Fruit fly (Drosophila melanogaster) whole organism, wandering third instar larva: ENCODE measurements around the gene Npc2d.

ENCODE experiments used
- Hr78 ChIP-seq: fragments of >200 bp; optimal IDR thresholded peaks from 2 replicates; lab custom pipeline; 2017; ENCODE audit warnings: missing biosample characterization, missing genetic modification characterization
- Jra ChIP-seq: sonication (Bioruptor generic); optimal IDR thresholded peaks from 2 replicates; lab custom pipeline; 2016; ENCODE audit warnings: missing biosample characterization, missing genetic modification characterization
- Myc ChIP-seq: fragments of >200 bp; optimal IDR thresholded peaks from 2 replicates; lab custom pipeline; 2017
- OdsH ChIP-seq: fragments of 200-800 bp; sonication (Bioruptor generic); optimal IDR thresholded peaks from 2 replicates; lab custom pipeline; 2016; ENCODE audit warnings: missing biosample characterization, mild to moderate bottlenecking, missing genetic modification characterization
- Rel ChIP-seq, 2 experiments: fragments of 200-800 bp; sonication (Bioruptor generic) in 1 of 2; optimal IDR thresholded peaks; 2 replicates in 1 of 2; 3 replicates in 1 of 2; lab custom pipeline; 2016 to 2019; ENCODE audit warnings: mild to moderate bottlenecking in 2 of 2, missing biosample characterization in 2 of 2, missing genetic modification characterization in 2 of 2, moderate library complexity in 1 of 2
- Vsx2 ChIP-seq: fragments of 200-300, 225-300 bp; sonication (Bioruptor generic); optimal IDR thresholded peaks from 2 replicates; lab custom pipeline; 2018; ENCODE audit warnings: missing biosample characterization, missing genetic modification characterization; ENCODE audit not compliant: partially characterized antibody
- br ChIP-seq: fragments of 200-800 bp; sonication (Bioruptor generic); optimal IDR thresholded peaks from 2 replicates; lab custom pipeline; 2016; ENCODE audit warnings: missing biosample characterization, missing genetic modification characterization
- foxo ChIP-seq, 2 experiments: fragments of 200-800 bp; sonication (Bioruptor generic); optimal IDR thresholded peaks; 2 replicates in 1 of 2; 3 replicates in 1 of 2; lab custom pipeline; 2016 to 2017; ENCODE audit warnings: missing biosample characterization in 2 of 2, missing genetic modification characterization in 2 of 2
- h ChIP-seq: fragments of 200-800 bp; sonication (Bioruptor generic); optimal IDR thresholded peaks from 3 replicates; lab custom pipeline; 2016; ENCODE audit warnings: missing biosample characterization, mild to moderate bottlenecking, missing genetic modification characterization
- lola ChIP-seq: fragments of >200 bp; optimal IDR thresholded peaks from 2 replicates; lab custom pipeline; 2017; ENCODE audit warnings: missing biosample characterization, missing genetic modification characterization
- pan ChIP-seq: fragments of >200 bp; optimal IDR thresholded peaks from 2 replicates; lab custom pipeline; 2017
- psq ChIP-seq: fragments of 200-800 bp; sonication (Bioruptor generic); optimal IDR thresholded peaks from 3 replicates; lab custom pipeline; 2017; ENCODE audit warnings: missing biosample characterization, mild to moderate bottlenecking, missing genetic modification characterization, moderate library complexity

dm6 chr3R:10091513-10091912 lies 35.6 kb upstream of the Npc2d start:
- TF ChIP-seq Myc (lab: Kevin White, UChicago) = no peak
- no peak for TF ChIP-seq pan
- TF ChIP-seq h (GFP tag; lab: Kevin White, UChicago) = no peak
- TF ChIP-seq foxo (GFP tag; optimal IDR thresholded peaks at IDR 0.05; lab: Kevin White, UChicago) = no peak
- no peak for TF ChIP-seq Hr78 (GFP tag; lab: Kevin White, UChicago)
- no peak for TF ChIP-seq lola (GFP tag; lab: Kevin White, UChicago)
- TF ChIP-seq Jra (GFP tag; lab: Kevin White, UChicago) = no peak
- TF ChIP-seq psq (GFP tag; lab: Kevin White, UChicago) = no peak
- no peak for TF ChIP-seq br (GFP tag; lab: Kevin White, UChicago)
- TF ChIP-seq Rel (GFP tag; optimal IDR thresholded peaks at IDR 0.05; lab: Kevin White, UChicago) = no peak
- no peak for TF ChIP-seq Rel (tag; optimal IDR thresholded peaks at IDR 0.05; lab: Kevin White, UChicago)
- TF ChIP-seq OdsH (GFP tag; lab: Kevin White, UChicago) = no peak
- TF ChIP-seq Vsx2 (GFP tag; lab: Kevin White, UChicago) = no peak
